Fruit fly (Drosophila melanogaster): ENCODE data around the gene Eogt.

The Eogt gene

DNA sequence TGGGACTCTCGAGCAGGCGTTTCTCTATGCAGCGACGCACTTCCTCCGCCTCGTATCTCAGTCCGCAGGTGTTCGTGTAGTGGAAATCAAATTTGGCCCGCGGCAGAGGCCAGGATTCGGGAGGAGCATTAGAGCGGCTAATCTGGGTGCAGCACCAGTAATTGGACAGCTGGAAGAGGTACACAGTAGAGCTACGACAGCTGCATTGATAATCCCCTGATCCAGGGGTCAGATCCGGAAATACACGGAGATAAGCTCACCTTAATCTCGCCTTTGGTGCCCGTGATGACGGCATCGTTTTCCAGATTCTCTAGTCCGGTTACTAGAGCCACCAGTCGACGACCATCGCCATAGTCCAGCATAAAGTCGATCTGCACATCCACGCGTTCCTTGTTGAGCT, 10.5 kb upstream of the Eogt start:
- no peak for TF ChIP-seq CG13775 (GFP tag; optimal IDR thresholded peaks at IDR 0.05)
- TF ChIP-seq Opbp (GFP tag; IDR thresholded peaks at IDR 0.05; ENCODE audit: partially characterized antibody), result no peak
- TF ChIP-seq B-H1 (GFP tag; IDR thresholded peaks at IDR 0.05), result no peak
- no peak for TF ChIP-seq CG8388 (GFP tag; optimal IDR thresholded peaks at IDR 0.05)
- TF ChIP-seq sisA (GFP tag; IDR thresholded peaks at IDR 0.05), result no peak

- TF ChIP-seq exex (tag; optimal IDR thresholded peaks at IDR 0.05) (peak; percentile 51), CG15479 (GFP tag; optimal IDR thresholded peaks at IDR 0.05) (peak; percentile 11), Pdp1 (GFP tag; optimal IDR thresholded peaks at IDR 0.05) (peak in 1 of 2 experiments; percentile 14), CG8478 (optimal IDR thresholded peaks at IDR 0.05) (no peak)
Observed at dm6 chr2L:2371406-2372111, 9.3 kb upstream of the Eogt start, which contains the start of gene CG3597. Gene CG3597 (minus strand): TSS chr2L:2371524.

DNA sequence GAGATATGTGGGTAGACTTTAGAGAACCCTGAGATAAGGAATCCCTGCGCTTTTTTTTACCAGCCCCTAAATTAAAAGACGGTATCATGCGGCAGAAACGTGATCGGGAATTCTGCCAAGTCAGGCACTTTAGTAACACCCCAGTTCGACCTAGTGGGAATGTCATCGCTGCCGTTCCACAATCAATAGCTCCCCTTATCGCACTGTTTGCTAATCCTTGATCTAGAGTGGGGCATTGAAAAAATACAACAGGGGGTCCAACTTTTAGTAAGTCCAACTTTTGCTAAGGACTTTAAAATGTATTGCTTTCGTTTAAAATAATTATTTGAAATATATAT, 8.8 kb upstream of the Eogt start:
- TF ChIP-seq CG10209 (GFP tag; optimal IDR thresholded peaks at IDR 0.05) (no peak), CG7357 (GFP tag; IDR thresholded peaks at IDR 0.05) (no peak), ERR (GFP tag; optimal IDR thresholded peaks at IDR 0.05) (peak; percentile 38), grau (tag; optimal IDR thresholded peaks at IDR 0.05) (no peak), Fer1 (GFP tag; optimal IDR thresholded peaks at IDR 0.05) (no peak), CG2712 (tag; optimal IDR thresholded peaks at IDR 0.05) (no peak), Aef1 (GFP tag; IDR thresholded peaks at IDR 0.05) (no peak), hkb (optimal IDR thresholded peaks at IDR 0.05) (no peak), hkb (GFP tag; IDR thresholded peaks at IDR 0.05) (no peak), CG10147 (GFP tag; optimal IDR thresholded peaks at IDR 0.05) (no peak), vvl (GFP tag; IDR thresholded peaks at IDR 0.05) (no peak), hth (optimal IDR thresholded peaks at IDR 0.05) (no peak), YL-1 (GFP tag; optimal IDR thresholded peaks at IDR 0.05) (no peak), sens (GFP tag) (peak; percentile 39), cwo (GFP tag; optimal IDR thresholded peaks at IDR 0.05) (peak; percentile 75), abd-A (tag; optimal IDR thresholded peaks at IDR 0.05) (no peak), ranshi (GFP tag; IDR thresholded peaks at IDR 0.05) (no peak), Adf1 (GFP tag; IDR thresholded peaks at IDR 0.05) (no peak), aop (GFP tag; IDR thresholded peaks at IDR 0.05) (no peak), Nf-YA (GFP tag; IDR thresholded peaks at IDR 0.05) (no peak), salm (tag; optimal IDR thresholded peaks at IDR 0.05) (no peak), twi (tag; optimal IDR thresholded peaks at IDR 0.05) (no peak), CG12236 (GFP tag; optimal IDR thresholded peaks at IDR 0.05) (no peak), grn (GFP tag; optimal IDR thresholded peaks at IDR 0.05) (peak; percentile 58), CG10431 (GFP tag; optimal IDR thresholded peaks at IDR 0.05) (no peak), E2f2 (GFP tag; IDR thresholded peaks at IDR 0.05) (no peak), CG3995 (GFP tag; optimal IDR thresholded peaks at IDR 0.05) (no peak), CG9876 (GFP tag; optimal IDR thresholded peaks at IDR 0.05) (no peak), CoRest (tag; optimal IDR thresholded peaks at IDR 0.05) (no peak), odd (GFP tag; optimal IDR thresholded peaks at IDR 0.05) (no peak), chinmo (GFP tag; IDR thresholded peaks at IDR 0.05; ENCODE audit: partially characterized antibody) (0 out of 4 replicates have a peak, but pooled peaks have one; percentile 43), bcd (GFP tag; optimal IDR thresholded peaks at IDR 0.05) (no peak), slou (GFP tag; optimal IDR thresholded peaks at IDR 0.05) (no peak), ems (GFP tag; optimal IDR thresholded peaks at IDR 0.05) (no peak), sd (tag; optimal IDR thresholded peaks at IDR 0.05) (peak; percentile 1), dm (GFP tag; optimal IDR thresholded peaks at IDR 0.05) (no peak), exex (tag; optimal IDR thresholded peaks at IDR 0.05) (peak; percentile 25), br (optimal IDR thresholded peaks at IDR 0.05) (no peak), sug (tag; optimal IDR thresholded peaks at IDR 0.05) (peak; percentile 97)

Data from whole organism, embryonic.